Fruit fly (Drosophila melanogaster) whole organism, pupa: Measurements from ENCODE around the gene CG34308.

ENCODE experiments used
- CG14655 ChIP-seq: fragments of 200-800 bp; sonication (Bioruptor generic); optimal IDR thresholded peaks from 3 replicates; lab custom pipeline; 2017; ENCODE audit warnings: mild to moderate bottlenecking, missing biosample characterization, missing genetic modification reagents, missing genetic modification characterization
- CG15710 ChIP-seq: fragments of 200-800 bp; sonication (Bioruptor generic); optimal IDR thresholded peaks from 2 replicates; lab custom pipeline; 2018; ENCODE audit warnings: missing biosample characterization, mild to moderate bottlenecking, missing genetic modification characterization, moderate library complexity
- CG32121 ChIP-seq: fragments of 200-800 bp; sonication (Bioruptor generic); IDR thresholded peaks from 2 replicates; pipeline ENCODE4 v1.3.6; 2022; ENCODE audit warnings: missing biosample characterization, missing genetic modification characterization
- CG34367 ChIP-seq: fragments of 200-800 bp; sonication (Bioruptor generic); optimal IDR thresholded peaks from 2 replicates; lab custom pipeline; 2018; ENCODE audit warnings: missing biosample characterization, mild to moderate bottlenecking, missing genetic modification characterization
- CG8301 ChIP-seq: fragments of 200-800 bp; sonication (Bioruptor generic); optimal IDR thresholded peaks from 2 replicates; lab custom pipeline; 2018; ENCODE audit warnings: missing biosample characterization, mild to moderate bottlenecking, missing genetic modification characterization
- EcR ChIP-seq: fragments of 200-800 bp; sonication (Bioruptor generic); optimal IDR thresholded peaks from 3 replicates; lab custom pipeline; 2019; ENCODE audit warnings: missing biosample characterization, missing genetic modification characterization, mild to moderate bottlenecking, moderate library complexity, missing genetic modification reagents
- Snoo ChIP-seq: fragments of 200-800 bp; sonication (Bioruptor generic); optimal IDR thresholded peaks from 3 replicates; lab custom pipeline; 2017; ENCODE audit warnings: missing biosample characterization, mild to moderate bottlenecking, missing genetic modification characterization, inconsistent platforms
- fd96Ca ChIP-seq: fragments of 200-800 bp; sonication (Bioruptor generic); IDR thresholded peaks from 3 replicates; pipeline ENCODE4 v1.3.6; 2022; ENCODE audit warnings: missing biosample characterization, missing genetic modification characterization
- gl ChIP-seq: fragments of 200-800 bp; sonication (Bioruptor generic); optimal IDR thresholded peaks from 2 replicates; lab custom pipeline; 2018; ENCODE audit warnings: missing biosample characterization, mild to moderate bottlenecking, missing genetic modification characterization

DNA sequence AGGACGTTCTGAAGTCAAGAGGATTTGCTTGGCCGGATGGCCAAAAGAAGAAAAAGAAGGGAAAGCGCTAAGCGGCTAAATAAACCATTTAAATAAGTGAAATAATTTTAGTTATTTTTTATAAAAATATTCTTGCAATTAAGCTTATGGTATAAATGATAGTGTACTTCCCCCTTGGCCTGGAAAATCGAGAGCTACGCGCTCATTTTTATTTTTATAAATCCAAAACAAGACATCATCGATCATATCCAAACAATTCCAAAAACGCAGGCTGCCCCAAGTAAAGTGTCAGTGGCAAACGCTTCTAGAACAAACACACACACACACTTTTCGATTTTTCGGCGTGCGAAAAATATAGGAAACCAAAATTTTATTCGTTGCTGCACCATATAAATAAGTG lies 44.6 kb upstream of the CG34308 start, which contains the start of gene Hsc70-2:
- no peak for TF ChIP-seq CG14655 (GFP tag; lab: Kevin White, UChicago)
- no peak for TF ChIP-seq CG32121
- TF ChIP-seq CG34367 (tag; lab: Kevin White, UChicago), result no peak
- TF ChIP-seq Snoo, result no peak
- TF ChIP-seq CG8301 (tag; lab: Kevin White, UChicago), result no peak
- no peak for TF ChIP-seq CG15710 (tag; lab: Kevin White, UChicago)
- no peak for TF ChIP-seq fd96Ca (GFP tag; lab: Robert Waterston, UW)
- TF ChIP-seq gl (tag; lab: Kevin White, UChicago), result no peak
- TF ChIP-seq EcR (GFP tag; lab: Kevin White, UChicago), result no peak
